ENCODE assay signal across 6 fruit fly cellular contexts in the genomic region with DNA sequence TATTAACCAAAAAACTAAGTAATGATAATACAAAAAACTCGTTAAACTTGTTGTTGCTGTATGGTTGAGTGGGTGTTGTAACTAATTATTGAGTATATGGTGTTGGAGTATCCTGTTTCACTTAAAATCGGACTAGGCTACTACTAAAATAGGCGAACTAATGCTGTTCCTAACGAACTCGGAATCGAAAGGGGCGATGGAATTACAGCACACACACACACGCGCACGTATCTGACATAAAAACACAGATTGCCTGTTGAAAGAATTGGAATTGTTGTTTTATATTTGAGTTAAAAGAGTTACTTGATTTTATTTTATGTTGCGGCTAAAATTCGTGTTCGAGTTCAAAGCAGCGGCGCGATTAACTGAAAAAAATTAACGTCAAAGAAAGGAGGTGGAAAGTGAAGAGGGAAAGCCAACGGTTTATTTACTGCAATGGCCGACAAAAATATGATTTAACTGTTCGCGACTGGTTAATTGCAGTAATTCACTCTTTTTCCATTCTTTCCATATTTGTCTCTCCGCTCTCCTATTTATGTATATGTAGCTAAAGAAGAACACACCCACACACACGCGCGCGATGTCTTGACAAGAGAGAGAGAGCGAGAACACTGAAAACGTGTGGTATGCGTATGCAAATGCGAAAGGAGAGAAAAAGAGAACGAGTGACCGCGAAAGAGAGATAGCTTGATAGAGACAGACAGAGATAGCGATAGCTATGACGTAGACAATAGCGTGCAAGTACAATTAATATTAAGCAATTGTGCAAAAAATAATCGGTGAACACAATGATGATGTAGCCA.
TF ChIP-seq lines count a peak whose summit lies in the region.

No protein-coding gene starts in this region.

- TF ChIP-seq CTCF in whole organism, embryonic (GFP tag; optimal IDR thresholded peaks at IDR 0.05; lab: Kevin White, UChicago), result no peak

TF ChIP-seq in whole organism, 6 proteins besides CTCF, POLR2A, EP300 and RAD21:
- TF ChIP-seq EcR (GFP tag; optimal IDR thresholded peaks at IDR 0.05; lab: Kevin White, UChicago) (no peak), CG8478 (optimal IDR thresholded peaks at IDR 0.05; lab: Kevin White, UChicago) (peak; percentile 48)
TF ChIP-seq in whole organism: peak in this region for 1.

TF ChIP-seq in whole organism, adult, 20 proteins besides CTCF, POLR2A, EP300 and RAD21 (continues in another document):
- TF ChIP-seq CG1620 (GFP tag; optimal IDR thresholded peaks at IDR 0.05; lab: Kevin White, UChicago) (no peak), CG7045 (GFP tag; optimal IDR thresholded peaks at IDR 0.05; lab: Kevin White, UChicago) (no peak), Mnt (GFP tag; optimal IDR thresholded peaks at IDR 0.05; lab: Kevin White, UChicago) (no peak), CG12768 (GFP tag; optimal IDR thresholded peaks at IDR 0.05; lab: Kevin White, UChicago) (peak; percentile 13), CG7101 (tag; optimal IDR thresholded peaks at IDR 0.05; lab: Kevin White, UChicago) (no peak), Crg-1 (GFP tag; optimal IDR thresholded peaks at IDR 0.05; lab: Kevin White, UChicago) (no peak), bab1 (GFP tag; optimal IDR thresholded peaks at IDR 0.05; lab: Kevin White, UChicago) (no peak), pad (GFP tag; optimal IDR thresholded peaks at IDR 0.05; lab: Kevin White, UChicago) (peak; percentile 87), tj (GFP tag; optimal IDR thresholded peaks at IDR 0.05; lab: Kevin White, UChicago) (peak; percentile 74), CG11617 (GFP tag; optimal IDR thresholded peaks at IDR 0.05; lab: Kevin White, UChicago) (no peak), ovo (GFP tag; optimal IDR thresholded peaks at IDR 0.05; lab: Kevin White, UChicago) (peak; percentile 93), cic (GFP tag; optimal IDR thresholded peaks at IDR 0.05; lab: Kevin White, UChicago) (no peak), CG33017 (tag; optimal IDR thresholded peaks at IDR 0.05; lab: Kevin White, UChicago) (no peak), CG5204 (GFP tag; optimal IDR thresholded peaks at IDR 0.05; lab: Kevin White, UChicago) (no peak), toe (GFP tag; optimal IDR thresholded peaks at IDR 0.05; lab: Kevin White, UChicago) (no peak), Hr96 (GFP tag; optimal IDR thresholded peaks at IDR 0.05; lab: Kevin White, UChicago) (no peak)

TF ChIP-seq in whole organism, embryonic, 481 proteins besides CTCF, POLR2A, EP300 and RAD21 (continues in another document):
- TF ChIP-seq Hey (tag; optimal IDR thresholded peaks at IDR 0.05; lab: Kevin White, UChicago) (no peak), Sox100B (GFP tag; optimal IDR thresholded peaks at IDR 0.05; lab: Kevin White, UChicago) (no peak), CG31365 (tag; optimal IDR thresholded peaks at IDR 0.05; lab: Kevin White, UChicago) (no peak), Trl (optimal IDR thresholded peaks at IDR 0.05; lab: Kevin White, UChicago) (peak; percentile 91 to 96), Trl (GFP tag; optimal IDR thresholded peaks at IDR 0.05; lab: Kevin White, UChicago) (peak; percentile 40), Rfx (GFP tag; IDR thresholded peaks at IDR 0.05; lab: Robert Waterston, UW) (no peak), CG12744 (GFP tag; optimal IDR thresholded peaks at IDR 0.05; lab: Kevin White, UChicago) (no peak), CG11247 (GFP tag; IDR thresholded peaks at IDR 0.05; lab: Robert Waterston, UW) (no peak), Oaz (GFP tag; IDR thresholded peaks at IDR 0.05; lab: Robert Waterston, UW) (no peak), shn (GFP tag; optimal IDR thresholded peaks at IDR 0.05; lab: Kevin White, UChicago) (no peak), Sin3A (optimal IDR thresholded peaks at IDR 0.05; lab: Kevin White, UChicago) (no peak), CG11695 (GFP tag; IDR thresholded peaks at IDR 0.05; lab: Robert Waterston, UW) (0 out of 3 replicates have a peak, but pooled peaks have one; percentile 6), CG13775 (GFP tag; optimal IDR thresholded peaks at IDR 0.05; lab: Kevin White, UChicago) (no peak), Gug (GFP tag; IDR thresholded peaks at IDR 0.05; lab: Robert Waterston, UW) (no peak), CG17912 (GFP tag; optimal IDR thresholded peaks at IDR 0.05; lab: Kevin White, UChicago) (no peak), B-H2 (GFP tag; optimal IDR thresholded peaks at IDR 0.05; lab: Kevin White, UChicago) (no peak), Taf1 (GFP tag; IDR thresholded peaks at IDR 0.05; lab: Robert Waterston, UW) (no peak)

TF ChIP-seq in whole organism, prepupa, 60 proteins besides CTCF, POLR2A, EP300 and RAD21 (continues in another document):
- TF ChIP-seq dac (GFP tag; optimal IDR thresholded peaks at IDR 0.05; lab: Kevin White, UChicago) (no peak), CG31627 (GFP tag; optimal IDR thresholded peaks at IDR 0.05; lab: Kevin White, UChicago) (no peak), Smox (GFP tag; optimal IDR thresholded peaks at IDR 0.05; lab: Kevin White, UChicago) (no peak), ss (GFP tag; optimal IDR thresholded peaks at IDR 0.05; lab: Kevin White, UChicago) (peak; percentile 44 to 72), CG6163 (GFP tag; IDR thresholded peaks at IDR 0.05; lab: Robert Waterston, UW) (peak; percentile 56; the same call in 2 of the 3 replicates), fkh (GFP tag; optimal IDR thresholded peaks at IDR 0.05; lab: Kevin White, UChicago) (peak; percentile 1), CG16779 (tag; optimal IDR thresholded peaks at IDR 0.05; lab: Kevin White, UChicago) (peak; percentile 15), CG9139 (GFP tag; optimal IDR thresholded peaks at IDR 0.05; lab: Kevin White, UChicago) (peak; percentile 13), esn (GFP tag; optimal IDR thresholded peaks at IDR 0.05; lab: Kevin White, UChicago) (no peak), fd85E (GFP tag; optimal IDR thresholded peaks at IDR 0.05; lab: Kevin White, UChicago) (no peak), achi (GFP tag; optimal IDR thresholded peaks at IDR 0.05; lab: Kevin White, UChicago) (no peak), CG8119 (GFP tag; IDR thresholded peaks at IDR 0.05; lab: Robert Waterston, UW) (no peak), Sox15 (GFP tag; optimal IDR thresholded peaks at IDR 0.05; lab: Kevin White, UChicago) (no peak), acj6 (GFP tag; optimal IDR thresholded peaks at IDR 0.05; lab: Kevin White, UChicago) (no peak), svp (GFP tag; lab: Kevin White, UChicago) (no peak), CG1621 (tag; optimal IDR thresholded peaks at IDR 0.05; lab: Kevin White, UChicago) (peak; percentile 30), CG3919 (GFP tag; optimal IDR thresholded peaks at IDR 0.05; lab: Kevin White, UChicago) (no peak), topi (GFP tag; optimal IDR thresholded peaks at IDR 0.05; lab: Kevin White, UChicago) (no peak)

TF ChIP-seq in whole organism, pupa, 21 proteins besides CTCF, POLR2A, EP300 and RAD21:
- TF ChIP-seq EcR (GFP tag; optimal IDR thresholded peaks at IDR 0.05; lab: Kevin White, UChicago), result peak; percentile 23
- TF ChIP-seq CG34367 (tag; optimal IDR thresholded peaks at IDR 0.05; lab: Kevin White, UChicago), result no peak
- no peak for TF ChIP-seq Snoo (tag; optimal IDR thresholded peaks at IDR 0.05; lab: Kevin White, UChicago)
- TF ChIP-seq CG17806 (tag; optimal IDR thresholded peaks at IDR 0.05; lab: Kevin White, UChicago), result no peak
- peak; percentile 21 for TF ChIP-seq Pif1B (GFP tag; optimal IDR thresholded peaks at IDR 0.05; lab: Kevin White, UChicago)
- peak; percentile 22; the same call in 1 of the 2 replicates for TF ChIP-seq Ets98B (GFP tag; IDR thresholded peaks at IDR 0.05; lab: Robert Waterston, UW)

TF ChIP-seq in whole organism, wandering third instar larva, 38 proteins besides CTCF, POLR2A, EP300 and RAD21 (continues in another document):
- peak; percentile 66 for TF ChIP-seq CrebA (GFP tag; optimal IDR thresholded peaks at IDR 0.05; lab: Kevin White, UChicago; ENCODE audit: borderline replicate concordance)
- TF ChIP-seq sv (GFP tag; optimal IDR thresholded peaks at IDR 0.05; lab: Kevin White, UChicago), result no peak
- no peak for TF ChIP-seq Hnf4 (GFP tag; optimal IDR thresholded peaks at IDR 0.05; lab: Kevin White, UChicago)
- TF ChIP-seq CG32264 (GFP tag; optimal IDR thresholded peaks at IDR 0.05; lab: Kevin White, UChicago), result no peak
- peak; percentile 17 for TF ChIP-seq sage (GFP tag; optimal IDR thresholded peaks at IDR 0.05; lab: Kevin White, UChicago)
- TF ChIP-seq ey (GFP tag; optimal IDR thresholded peaks at IDR 0.05; lab: Kevin White, UChicago), result no peak
- TF ChIP-seq jim (GFP tag; optimal IDR thresholded peaks at IDR 0.05; lab: Kevin White, UChicago), result no peak
- no peak for TF ChIP-seq woc (GFP tag; optimal IDR thresholded peaks at IDR 0.05; lab: Kevin White, UChicago)
- no peak for TF ChIP-seq Myc (optimal IDR thresholded peaks at IDR 0.05; lab: Kevin White, UChicago)
- TF ChIP-seq brk (GFP tag; optimal IDR thresholded peaks at IDR 0.05; lab: Kevin White, UChicago), result no peak
- no peak for TF ChIP-seq h (GFP tag; optimal IDR thresholded peaks at IDR 0.05; lab: Kevin White, UChicago)
- TF ChIP-seq br (GFP tag; optimal IDR thresholded peaks at IDR 0.05; lab: Kevin White, UChicago), result no peak
- TF ChIP-seq foxo (GFP tag; optimal IDR thresholded peaks at IDR 0.05; lab: Kevin White, UChicago), result no peak
- no peak for TF ChIP-seq OdsH (GFP tag; optimal IDR thresholded peaks at IDR 0.05; lab: Kevin White, UChicago)
- no peak for TF ChIP-seq Hr83 (GFP tag; optimal IDR thresholded peaks at IDR 0.05; lab: Kevin White, UChicago; ENCODE audit: poor library complexity, severe bottlenecking)
- no peak for TF ChIP-seq Sp1 (GFP tag; optimal IDR thresholded peaks at IDR 0.05; lab: Kevin White, UChicago)
- no peak for TF ChIP-seq Mio (GFP tag; optimal IDR thresholded peaks at IDR 0.05; lab: Kevin White, UChicago)
- no peak for TF ChIP-seq CG9705 (GFP tag; optimal IDR thresholded peaks at IDR 0.05; lab: Kevin White, UChicago)
- TF ChIP-seq Rel (GFP tag; optimal IDR thresholded peaks at IDR 0.05; lab: Kevin White, UChicago), result no peak
- no peak for TF ChIP-seq Rel (tag; optimal IDR thresholded peaks at IDR 0.05; lab: Kevin White, UChicago)
- peak; percentile 16 for TF ChIP-seq Jra (GFP tag; optimal IDR thresholded peaks at IDR 0.05; lab: Kevin White, UChicago)
- TF ChIP-seq GATAd (GFP tag; optimal IDR thresholded peaks at IDR 0.05; lab: Kevin White, UChicago), result no peak
- no peak for TF ChIP-seq tai (GFP tag; optimal IDR thresholded peaks at IDR 0.05; lab: Kevin White, UChicago)
- TF ChIP-seq HLH106 (tag; optimal IDR thresholded peaks at IDR 0.05; lab: Kevin White, UChicago), result no peak
- no peak for TF ChIP-seq usp (GFP tag; optimal IDR thresholded peaks at IDR 0.05; lab: Kevin White, UChicago)
- no peak for TF ChIP-seq dmrt93B (GFP tag; optimal IDR thresholded peaks at IDR 0.05; lab: Kevin White, UChicago)
- peak; percentile 57 for TF ChIP-seq psq (GFP tag; optimal IDR thresholded peaks at IDR 0.05; lab: Kevin White, UChicago)
- no peak for TF ChIP-seq dsf (GFP tag; optimal IDR thresholded peaks at IDR 0.05; lab: Kevin White, UChicago; ENCODE audit: borderline replicate concordance)
- peak; percentile 66 to 89 for TF ChIP-seq dl (GFP tag; optimal IDR thresholded peaks at IDR 0.05; lab: Kevin White, UChicago; ENCODE audit: insufficient read depth in 1 of 2, partially characterized antibody in 2 of 2)
- TF ChIP-seq pan (optimal IDR thresholded peaks at IDR 0.05; lab: Kevin White, UChicago), result no peak
